Worm (Caenorhabditis elegans): Measurements from ENCODE around the gene ztf-9.

The ztf-9 gene

DNA sequence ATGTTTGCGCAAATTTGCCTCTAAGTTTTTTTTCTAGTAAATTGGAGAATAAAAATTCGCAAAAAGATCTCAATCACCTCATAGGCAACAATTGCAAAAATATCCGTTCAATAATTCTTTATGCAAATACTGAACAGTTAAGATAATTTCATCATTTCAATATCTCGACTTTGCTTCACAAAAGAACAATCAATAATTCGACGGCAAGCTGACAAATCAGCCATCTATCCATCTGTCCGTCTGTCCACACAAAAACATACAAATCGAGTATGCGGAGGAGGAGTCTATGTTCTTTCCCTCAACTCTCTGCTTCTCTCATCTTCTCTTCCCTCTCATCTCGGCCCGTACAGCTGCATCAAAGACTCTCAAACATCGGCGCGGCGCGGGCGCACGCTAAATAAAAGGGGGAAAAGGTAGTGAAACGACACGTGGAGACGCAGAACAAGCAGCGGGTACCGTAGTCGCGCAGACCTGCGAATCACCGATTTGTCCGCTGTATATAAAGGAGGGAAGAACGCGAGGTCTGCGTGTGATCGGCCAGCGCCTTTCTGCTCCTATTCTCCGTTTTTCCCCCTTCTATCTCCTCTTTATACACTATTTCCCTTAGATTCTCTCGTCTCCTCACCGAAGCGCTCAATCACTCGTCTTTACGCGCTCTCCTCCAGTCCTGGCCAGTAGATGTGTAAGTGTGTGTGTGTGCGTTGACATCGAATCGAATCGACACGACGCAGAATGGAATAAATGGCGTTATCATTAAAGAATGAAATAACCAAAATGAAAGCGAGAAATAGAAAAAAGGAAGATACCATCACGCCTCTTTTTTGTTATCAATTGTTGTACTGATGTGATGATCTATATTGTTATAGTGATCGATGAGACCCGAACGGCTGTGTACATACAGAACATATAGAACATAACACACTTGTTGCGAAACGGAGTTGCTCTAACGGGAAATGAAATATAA is 39.1 kb upstream of the ztf-9 start (continued):
- TF ChIP-seq F10B5.3 (tag; optimal IDR thresholded peaks at IDR 0.05): peak; percentile 65
- no peak; the same call in 1 of the 2 replicates for TF ChIP-seq vab-7 (GFP tag; IDR thresholded peaks at IDR 0.05)
- TF ChIP-seq madf-5 (GFP tag; IDR thresholded peaks at IDR 0.05): 0 out of 4 replicates have a peak, but pooled peaks of 1 of the 2 experiments have one; percentile 1
- TF ChIP-seq sdz-12 (GFP tag; optimal IDR thresholded peaks at IDR 0.05): peak; percentile 87
- peak; percentile 96 to 98 for TF ChIP-seq mdl-1 (tag; optimal IDR thresholded peaks at IDR 0.05)
- peak; percentile 78 for TF ChIP-seq jun-1 (tag; optimal IDR thresholded peaks at IDR 0.05)
- TF ChIP-seq unc-39 (tag; optimal IDR thresholded peaks at IDR 0.05): no peak
- no peak for TF ChIP-seq egl-27 (tag; optimal IDR thresholded peaks at IDR 0.05)
- 0 out of 2 replicates have a peak, but pooled peaks have one; percentile 61 for TF ChIP-seq mxl-2 (GFP tag; conservative IDR thresholded peaks at IDR 0.05)
- TF ChIP-seq F44E2.7 (GFP tag; IDR thresholded peaks at IDR 0.05): no peak
- peak; percentile 84; the same call in 1 of the 2 replicates for TF ChIP-seq ceh-44 (GFP tag; IDR thresholded peaks at IDR 0.05)
- TF ChIP-seq daf-16 (GFP tag; optimal IDR thresholded peaks at IDR 0.05): peak; percentile 41 to 55
- TF ChIP-seq daf-16 (tag; optimal IDR thresholded peaks at IDR 0.05): peak; percentile 83
- TF ChIP-seq hif-1 (tag; optimal IDR thresholded peaks at IDR 0.05): peak; percentile 61 to 93
- TF ChIP-seq lsy-2 (tag; optimal IDR thresholded peaks at IDR 0.05): peak; percentile 95 to 98
- TF ChIP-seq dmd-9 (GFP tag; IDR thresholded peaks at IDR 0.05): peak; percentile 64; the same call in 1 of the 2 replicates
- TF ChIP-seq zfp-3 (GFP tag; conservative IDR thresholded peaks at IDR 0.05): peak; percentile 73; the same call in 1 of the 2 replicates
- peak; percentile 93 for TF ChIP-seq hmg-1.1 (GFP tag; IDR thresholded peaks at IDR 0.05)
- TF ChIP-seq T26A8.4 (GFP tag; IDR thresholded peaks at IDR 0.05): peak; percentile 86
- TF ChIP-seq mdt-29 (GFP tag; IDR thresholded peaks at IDR 0.05): peak; percentile 30; the same call in 1 of the 2 replicates
- TF ChIP-seq F26F4.8 (GFP tag; conservative IDR thresholded peaks at IDR 0.05): no peak
- no peak for TF ChIP-seq ceh-32 (tag; optimal IDR thresholded peaks at IDR 0.05; ENCODE audit: poor library complexity)
- peak; percentile 35 for TF ChIP-seq zag-1 (tag; optimal IDR thresholded peaks at IDR 0.05)
- no peak for TF ChIP-seq ceh-62 (tag; optimal IDR thresholded peaks at IDR 0.05)
- TF ChIP-seq ama-1 (optimal IDR thresholded peaks at IDR 0.05): peak; percentile 100
- peak; percentile 95 for TF ChIP-seq nhr-28 (tag; optimal IDR thresholded peaks at IDR 0.05)
- TF ChIP-seq ceh-28 (tag; optimal IDR thresholded peaks at IDR 0.05): peak; percentile 54
- TF ChIP-seq nhr-76 (tag; optimal IDR thresholded peaks at IDR 0.05): peak; percentile 48
- TF ChIP-seq zip-2 (tag; optimal IDR thresholded peaks at IDR 0.05): no peak
- TF ChIP-seq arid-1 (GFP tag; conservative IDR thresholded peaks at IDR 0.05): no peak
- no peak for TF ChIP-seq lin-15B (tag; optimal IDR thresholded peaks at IDR 0.05)
- TF ChIP-seq mep-1 (tag; optimal IDR thresholded peaks at IDR 0.05): peak; percentile 96
- TF ChIP-seq nhr-102 (tag; optimal IDR thresholded peaks at IDR 0.05): peak; percentile 74
- TF ChIP-seq tag-97 (GFP tag; IDR thresholded peaks at IDR 0.05): no peak
- TF ChIP-seq ztf-7 (tag; optimal IDR thresholded peaks at IDR 0.05): peak; percentile 42
- TF ChIP-seq dve-1 (tag; optimal IDR thresholded peaks at IDR 0.05; ENCODE audit: insufficient read depth): peak; percentile 96
- no peak for TF ChIP-seq ZK337.2 (GFP tag; IDR thresholded peaks at IDR 0.05)
- TF ChIP-seq nhr-6 (tag; optimal IDR thresholded peaks at IDR 0.05): peak; percentile 78
- peak; percentile 29 for TF ChIP-seq nhr-237 (tag; optimal IDR thresholded peaks at IDR 0.05)
- TF ChIP-seq nhr-10 (tag; optimal IDR thresholded peaks at IDR 0.05): peak; percentile 95
- peak; percentile 68; the same call in 1 of the 2 replicates for TF ChIP-seq dmd-8 (GFP tag; IDR thresholded peaks at IDR 0.05)
- no peak for TF ChIP-seq lir-3 (tag; optimal IDR thresholded peaks at IDR 0.05)
- TF ChIP-seq spr-1 (tag; optimal IDR thresholded peaks at IDR 0.05): peak; percentile 89
- TF ChIP-seq lin-38 (GFP tag; IDR thresholded peaks at IDR 0.05): peak; percentile 68
- peak; percentile 41 for TF ChIP-seq ces-1 (GFP tag; optimal IDR thresholded peaks at IDR 0.05)
- peak; percentile 40; the same call in 1 of the 2 replicates for TF ChIP-seq lim-7 (GFP tag; IDR thresholded peaks at IDR 0.05)
- TF ChIP-seq ztf-11 (tag; optimal IDR thresholded peaks at IDR 0.05): no peak
- TF ChIP-seq nhr-111 (GFP tag; optimal IDR thresholded peaks at IDR 0.05): no peak
- peak; percentile 87 for TF ChIP-seq ceh-20 (GFP tag; IDR thresholded peaks at IDR 0.05)

Data from whole organism, L4 larva.